Fruit fly (Drosophila melanogaster): Measurements from ENCODE around the gene CG42661.

CG42661 gene

dm6 chr3L:7510414-7511384 is 45.4 kb downstream of the CG42661 start, which contains the start of gene CG7546 (continued):
- TF ChIP-seq Taf1 (GFP tag; IDR thresholded peaks at IDR 0.05) (no peak), aop (GFP tag; IDR thresholded peaks at IDR 0.05) (no peak), ab (GFP tag; optimal IDR thresholded peaks at IDR 0.05) (no peak), Hey (tag; optimal IDR thresholded peaks at IDR 0.05) (no peak), Hr39 (optimal IDR thresholded peaks at IDR 0.05) (no peak), gce (GFP tag; IDR thresholded peaks at IDR 0.05) (no peak), CG14014 (GFP tag; IDR thresholded peaks at IDR 0.05) (no peak; the same call in 1 of the 2 replicates), CG4707 (GFP tag; optimal IDR thresholded peaks at IDR 0.05) (no peak), Fer3 (tag; optimal IDR thresholded peaks at IDR 0.05) (peak; percentile 4), gsb-n (tag; optimal IDR thresholded peaks at IDR 0.05) (no peak), tll (GFP tag; optimal IDR thresholded peaks at IDR 0.05) (no peak), CG33213 (GFP tag; optimal IDR thresholded peaks at IDR 0.05) (no peak), PHDP (tag; optimal IDR thresholded peaks at IDR 0.05) (no peak), pb (GFP tag; optimal IDR thresholded peaks at IDR 0.05) (no peak), org-1 (GFP tag; optimal IDR thresholded peaks at IDR 0.05) (no peak), D19B (GFP tag; optimal IDR thresholded peaks at IDR 0.05) (no peak), Sox102F (GFP tag; optimal IDR thresholded peaks at IDR 0.05) (no peak), her (GFP tag; optimal IDR thresholded peaks at IDR 0.05) (no peak), jigr1 (GFP tag; IDR thresholded peaks at IDR 0.05) (no peak), cg (GFP tag; optimal IDR thresholded peaks at IDR 0.05) (no peak), CG13287 (GFP tag; IDR thresholded peaks at IDR 0.05; ENCODE audit: partially characterized antibody) (peak; percentile 27; the same call in 1 of the 2 replicates), twi (tag; optimal IDR thresholded peaks at IDR 0.05) (peak; percentile 29), Asciz (GFP tag; optimal IDR thresholded peaks at IDR 0.05) (no peak), repo (GFP tag; optimal IDR thresholded peaks at IDR 0.05) (no peak), CG18011 (GFP tag; optimal IDR thresholded peaks at IDR 0.05) (no peak), sens (GFP tag) (peak; percentile 34), sd (tag; optimal IDR thresholded peaks at IDR 0.05) (peak; percentile 88), CG4424 (GFP tag; optimal IDR thresholded peaks at IDR 0.05) (peak; percentile 12), Awh (GFP tag; IDR thresholded peaks at IDR 0.05) (no peak), crp (GFP tag; optimal IDR thresholded peaks at IDR 0.05) (no peak), CG15011 (GFP tag; optimal IDR thresholded peaks at IDR 0.05) (no peak), knrl (GFP tag; IDR thresholded peaks at IDR 0.05; ENCODE audit: partially characterized antibody) (peak; percentile 35; the same call in 1 of the 3 replicates), Elba2 (GFP tag; optimal IDR thresholded peaks at IDR 0.05) (no peak), CG6683 (GFP tag; optimal IDR thresholded peaks at IDR 0.05) (no peak), CG16863 (GFP tag; optimal IDR thresholded peaks at IDR 0.05) (peak; percentile 16), CG32767 (GFP tag; IDR thresholded peaks at IDR 0.05) (no peak), BtbVII (GFP tag; optimal IDR thresholded peaks at IDR 0.05) (no peak), CG3726 (GFP tag; IDR thresholded peaks at IDR 0.05) (no peak), Mes4 (GFP tag; optimal IDR thresholded peaks at IDR 0.05) (no peak), emc (GFP tag; optimal IDR thresholded peaks at IDR 0.05) (no peak), Vsx1 (GFP tag; optimal IDR thresholded peaks at IDR 0.05) (no peak), CG17568 (GFP tag; optimal IDR thresholded peaks at IDR 0.05) (no peak), gro (GFP tag; optimal IDR thresholded peaks at IDR 0.05) (no peak), esg (GFP tag; conservative IDR thresholded peaks at IDR 0.05) (peak; percentile 37; the same call in 1 of the 2 replicates), CG10979 (tag; optimal IDR thresholded peaks at IDR 0.05) (no peak), lilli (GFP tag; optimal IDR thresholded peaks at IDR 0.05) (peak; percentile 31), kay (GFP tag; optimal IDR thresholded peaks at IDR 0.05) (no peak), CG10321 (GFP tag; IDR thresholded peaks at IDR 0.05) (peak; percentile 50; the same call in 1 of the 2 replicates), sima (GFP tag; optimal IDR thresholded peaks at IDR 0.05) (no peak)

Measured in whole organism, embryonic.